Fruit fly (Drosophila melanogaster) whole organism, embryonic: ENCODE measurements around the gene anchor.

Experiments used
- Abd-B ChIP-seq: fragments of 200-800 bp; sonication (Bioruptor generic); optimal IDR thresholded peaks from 2 replicates; lab custom pipeline; 2018; ENCODE audit warnings: missing biosample characterization, mild to moderate bottlenecking, missing genetic modification characterization, moderate library complexity
- Atf3 ChIP-seq: fragments of 200-800 bp; sonication (Bioruptor generic); optimal IDR thresholded peaks from 3 replicates; lab custom pipeline; 2016; ENCODE audit warnings: missing biosample characterization, missing genetic modification characterization
- Bgb ChIP-seq: fragments of 200-800 bp; sonication (Bioruptor generic); IDR thresholded peaks from 2 replicates; pipeline ENCODE4 v1.3.6; 2022; ENCODE audit warnings: missing biosample characterization, missing genetic modification characterization; ENCODE audit not compliant: partially characterized antibody
- C15 ChIP-seq: fragments of 200-800 bp; sonication (Bioruptor generic); IDR thresholded peaks from 3 replicates; pipeline ENCODE4 v1.3.6; 2022; ENCODE audit warnings: missing biosample characterization, missing genetic modification characterization
- CG10209 ChIP-seq: fragments of 200-800 bp; sonication (Bioruptor generic); optimal IDR thresholded peaks from 3 replicates; lab custom pipeline; 2017; ENCODE audit warnings: missing biosample characterization, mild to moderate bottlenecking, missing genetic modification characterization, missing genetic modification reagents
- CG10462 ChIP-seq: fragments of 200-800 bp; sonication (Bioruptor generic); optimal IDR thresholded peaks from 2 replicates; lab custom pipeline; 2016; ENCODE audit warnings: missing biosample characterization, missing genetic modification characterization
- CG10654 ChIP-seq: fragments of 200-800 bp; sonication (Bioruptor generic); optimal IDR thresholded peaks from 2 replicates; lab custom pipeline; 2016; ENCODE audit warnings: missing biosample characterization, missing genetic modification characterization
- CG11247 ChIP-seq: fragments of 200-800 bp; sonication (Bioruptor generic); IDR thresholded peaks from 2 replicates; pipeline ENCODE4 v1.3.6; 2022; ENCODE audit warnings: missing biosample characterization, missing genetic modification characterization
- CG11398 ChIP-seq: fragments of 200-800 bp; sonication (Bioruptor generic); optimal IDR thresholded peaks from 2 replicates; lab custom pipeline; 2016; ENCODE audit warnings: missing biosample characterization, missing genetic modification characterization
- CG12219 ChIP-seq: fragments of 200-800 bp; sonication (Bioruptor generic); optimal IDR thresholded peaks from 3 replicates; lab custom pipeline; 2018; ENCODE audit warnings: missing biosample characterization, mild to moderate bottlenecking, missing genetic modification characterization
- CG12299 ChIP-seq: fragments of 200-800 bp; sonication (Bioruptor generic); optimal IDR thresholded peaks from 2 replicates; lab custom pipeline; 2018; ENCODE audit warnings: missing biosample characterization, mild to moderate bottlenecking, missing genetic modification characterization
- CG14860 ChIP-seq: fragments of 200-800 bp; sonication (Bioruptor generic); IDR thresholded peaks from 3 replicates; pipeline ENCODE4 v1.3.6; 2022; ENCODE audit warnings: missing biosample characterization, missing genetic modification characterization; ENCODE audit not compliant: partially characterized antibody
- CG14965 ChIP-seq: fragments of 200-800 bp; sonication (Bioruptor generic); optimal IDR thresholded peaks from 2 replicates; lab custom pipeline; 2016; ENCODE audit warnings: missing biosample characterization, missing genetic modification characterization, borderline replicate concordance
- CG15601 ChIP-seq: fragments of 200-800 bp; sonication (Bioruptor generic); optimal IDR thresholded peaks from 3 replicates; lab custom pipeline; 2019; ENCODE audit warnings: missing biosample characterization, mild to moderate bottlenecking, missing genetic modification characterization, moderate library complexity
- CG16863 ChIP-seq: fragments of 200-800 bp; sonication (Bioruptor generic); optimal IDR thresholded peaks from 3 replicates; lab custom pipeline; 2016; ENCODE audit warnings: missing biosample characterization, missing genetic modification characterization
- CG18011 ChIP-seq: fragments of 200-800 bp; sonication (Bioruptor generic); optimal IDR thresholded peaks from 2 replicates; lab custom pipeline; 2017; ENCODE audit warnings: missing biosample characterization, missing genetic modification characterization, mild to moderate bottlenecking, moderate library complexity, missing genotype
- CG2199 ChIP-seq: fragments of 200-800 bp; sonication (Bioruptor generic); IDR thresholded peaks from 3 replicates; pipeline ENCODE4 v1.3.6; 2022; ENCODE audit warnings: missing biosample characterization, missing genetic modification characterization
- CG31388 ChIP-seq: fragments of 200-800 bp; sonication (Bioruptor generic); optimal IDR thresholded peaks from 2 replicates; lab custom pipeline; 2016; ENCODE audit warnings: missing biosample characterization, missing genetic modification characterization
- CG3995 ChIP-seq: fragments of 200-800 bp; sonication (Bioruptor generic); optimal IDR thresholded peaks from 3 replicates; lab custom pipeline; 2016; ENCODE audit warnings: missing biosample characterization, missing genetic modification characterization
- CG7357 ChIP-seq: fragments of 200-800 bp; sonication (Bioruptor generic); IDR thresholded peaks from 3 replicates; pipeline ENCODE4 v1.3.6; 2022; ENCODE audit warnings: missing biosample characterization, missing genetic modification characterization
- CG8478 ChIP-seq: fragments of >200 bp; optimal IDR thresholded peaks from 2 replicates; lab custom pipeline; 2018
- CG9215 ChIP-seq: fragments of 200-800 bp; sonication (Bioruptor generic); IDR thresholded peaks from 2 replicates; pipeline ENCODE4 v1.3.6; 2022; ENCODE audit warnings: missing biosample characterization, missing genetic modification characterization
- D ChIP-seq, 2 experiments: fragments of 200-800 bp in 1 of 2; fragments of >200 bp in 1 of 2; sonication (Bioruptor generic) in 1 of 2; optimal IDR thresholded peaks; 2 replicates in 1 of 2; 3 replicates in 1 of 2; lab custom pipeline; 2017; ENCODE audit warnings: mild to moderate bottlenecking in 1 of 2, missing biosample characterization in 1 of 2, missing genetic modification characterization in 1 of 2, missing genetic modification reagents in 1 of 2
- Dek ChIP-seq: fragments of 200-800 bp; sonication (Bioruptor generic); optimal IDR thresholded peaks from 3 replicates; lab custom pipeline; 2019; ENCODE audit warnings: missing biosample characterization, mild to moderate bottlenecking, missing genetic modification characterization, moderate library complexity
- Elba2 ChIP-seq: fragments of 200-800 bp; sonication (Bioruptor generic); optimal IDR thresholded peaks from 3 replicates; lab custom pipeline; 2016; ENCODE audit warnings: missing biosample characterization, missing genetic modification characterization
- HLH4C ChIP-seq: fragments of 200-800 bp; sonication (Bioruptor generic); IDR thresholded peaks from 3 replicates; pipeline ENCODE4 v1.3.6; 2022; ENCODE audit warnings: missing biosample characterization, missing genetic modification characterization; ENCODE audit not compliant: partially characterized antibody
- Hand ChIP-seq: fragments of 200-800 bp; sonication (Bioruptor generic); optimal IDR thresholded peaks from 2 replicates; lab custom pipeline; 2017; ENCODE audit warnings: mild to moderate bottlenecking, missing biosample characterization, missing genetic modification reagents, missing genetic modification characterization
- HmgZ ChIP-seq: fragments of 200-800 bp; sonication (Bioruptor generic); optimal IDR thresholded peaks from 2 replicates; lab custom pipeline; 2018; ENCODE audit warnings: missing biosample characterization, mild to moderate bottlenecking, missing genetic modification characterization
- Hr78 ChIP-seq, 2 experiments: fragments of 200-800 bp in 1 of 2; fragments of >200 bp in 1 of 2; sonication (Bioruptor generic) in 1 of 2; optimal IDR thresholded peaks; 2 replicates each; lab custom pipeline; 2017 to 2019; ENCODE audit warnings: missing biosample characterization in 2 of 2, missing genetic modification characterization in 2 of 2, mild to moderate bottlenecking in 1 of 2, moderate library complexity in 1 of 2
- Med ChIP-seq: fragments of 200-800 bp; sonication (Bioruptor generic); peaks from one replicate; lab custom pipeline; 2016; ENCODE audit warnings: missing biosample characterization, missing genetic modification characterization, mild to moderate bottlenecking, inconsistent platforms, moderate library complexity
- NC2β ChIP-seq: fragments of 200-800 bp; sonication (Bioruptor generic); optimal IDR thresholded peaks from 2 replicates; lab custom pipeline; 2016; ENCODE audit warnings: missing biosample characterization, missing genetic modification characterization
- Ravus ChIP-seq: fragments of 200-800 bp; sonication (Bioruptor generic); IDR thresholded peaks from 2 replicates; pipeline ENCODE4 v1.3.6; 2022; ENCODE audit warnings: missing biosample characterization, missing genetic modification characterization
- YL-1 ChIP-seq: fragments of 200-800 bp; sonication (Bioruptor generic); optimal IDR thresholded peaks from 3 replicates; lab custom pipeline; 2017; ENCODE audit warnings: missing biosample characterization, mild to moderate bottlenecking, missing genetic modification characterization
- ash1 ChIP-seq: fragments of 200-800 bp; sonication (Bioruptor generic); optimal IDR thresholded peaks from 2 replicates; lab custom pipeline; 2018; ENCODE audit warnings: missing biosample characterization, mild to moderate bottlenecking, missing genetic modification characterization
- cas ChIP-seq: fragments of 200-800 bp; sonication (Bioruptor generic); IDR thresholded peaks from 2 replicates; pipeline ENCODE4 v1.3.6; 2022; ENCODE audit warnings: missing biosample characterization, missing genetic modification characterization
- chn ChIP-seq: fragments of 200-800 bp; sonication (Bioruptor generic); optimal IDR thresholded peaks from 2 replicates; lab custom pipeline; 2016; ENCODE audit warnings: missing biosample characterization, missing genetic modification characterization
- crol ChIP-seq: fragments of 200-800 bp; sonication (Bioruptor generic); IDR thresholded peaks from 2 replicates; pipeline ENCODE4 v1.3.6; 2022; ENCODE audit warnings: missing biosample characterization, missing genetic modification characterization
- exex ChIP-seq: fragments of 200-800 bp; sonication (Bioruptor generic); optimal IDR thresholded peaks from 4 replicates; lab custom pipeline; 2018; ENCODE audit warnings: missing biosample characterization, mild to moderate bottlenecking, missing genetic modification characterization, moderate library complexity
- fu2 ChIP-seq: fragments of 200-800 bp; sonication (Bioruptor generic); optimal IDR thresholded peaks from 2 replicates; lab custom pipeline; 2016; ENCODE audit warnings: missing biosample characterization, missing genetic modification characterization
- gfzf ChIP-seq: fragments of 200-800 bp; sonication (Bioruptor generic); optimal IDR thresholded peaks from 2 replicates; lab custom pipeline; 2016; ENCODE audit warnings: missing biosample characterization, mild to moderate bottlenecking, missing genetic modification characterization, moderate library complexity
- gt ChIP-seq: fragments of 200-800 bp; sonication (Bioruptor generic); IDR thresholded peaks from 2 replicates; pipeline ENCODE4 v1.3.6; 2022; ENCODE audit warnings: missing biosample characterization, missing genetic modification characterization
- klu ChIP-seq: fragments of 200-800 bp; sonication (Bioruptor generic); IDR thresholded peaks from 2 replicates; pipeline ENCODE4 v1.3.6; 2022; ENCODE audit warnings: missing biosample characterization, missing genetic modification characterization
- odd ChIP-seq: fragments of 200-800 bp; sonication (Bioruptor generic); optimal IDR thresholded peaks from 2 replicates; lab custom pipeline; 2017; ENCODE audit warnings: missing biosample characterization, mild to moderate bottlenecking, missing genetic modification characterization
- pfk ChIP-seq: fragments of 200-800 bp; sonication (Bioruptor generic); optimal IDR thresholded peaks from 2 replicates; lab custom pipeline; 2018; ENCODE audit warnings: missing biosample characterization, mild to moderate bottlenecking, missing genetic modification characterization, moderate library complexity
- pnt ChIP-seq: fragments of 200-800 bp; sonication (Bioruptor generic); optimal IDR thresholded peaks from 3 replicates; lab custom pipeline; 2016; ENCODE audit warnings: missing biosample characterization, missing genetic modification characterization
- pzg ChIP-seq: fragments of 200-800 bp; sonication (Bioruptor generic); optimal IDR thresholded peaks from 3 replicates; lab custom pipeline; 2018; ENCODE audit warnings: missing biosample characterization, mild to moderate bottlenecking, missing genetic modification characterization, moderate library complexity
- sr ChIP-seq: fragments of 200-800 bp; sonication (Bioruptor generic); IDR thresholded peaks from 3 replicates; pipeline ENCODE4 v1.3.6; 2022; ENCODE audit warnings: missing biosample characterization, missing genetic modification characterization
- zf30C ChIP-seq: fragments of 200-800 bp; sonication (Bioruptor generic); optimal IDR thresholded peaks from 3 replicates; lab custom pipeline; 2018; ENCODE audit warnings: missing biosample characterization, mild to moderate bottlenecking, missing genetic modification characterization
- zfh2 ChIP-seq: fragments of 200-800 bp; sonication (Bioruptor generic); optimal IDR thresholded peaks from 2 replicates; lab custom pipeline; 2016; ENCODE audit warnings: missing biosample characterization, missing genetic modification characterization

The anchor gene

DNA sequence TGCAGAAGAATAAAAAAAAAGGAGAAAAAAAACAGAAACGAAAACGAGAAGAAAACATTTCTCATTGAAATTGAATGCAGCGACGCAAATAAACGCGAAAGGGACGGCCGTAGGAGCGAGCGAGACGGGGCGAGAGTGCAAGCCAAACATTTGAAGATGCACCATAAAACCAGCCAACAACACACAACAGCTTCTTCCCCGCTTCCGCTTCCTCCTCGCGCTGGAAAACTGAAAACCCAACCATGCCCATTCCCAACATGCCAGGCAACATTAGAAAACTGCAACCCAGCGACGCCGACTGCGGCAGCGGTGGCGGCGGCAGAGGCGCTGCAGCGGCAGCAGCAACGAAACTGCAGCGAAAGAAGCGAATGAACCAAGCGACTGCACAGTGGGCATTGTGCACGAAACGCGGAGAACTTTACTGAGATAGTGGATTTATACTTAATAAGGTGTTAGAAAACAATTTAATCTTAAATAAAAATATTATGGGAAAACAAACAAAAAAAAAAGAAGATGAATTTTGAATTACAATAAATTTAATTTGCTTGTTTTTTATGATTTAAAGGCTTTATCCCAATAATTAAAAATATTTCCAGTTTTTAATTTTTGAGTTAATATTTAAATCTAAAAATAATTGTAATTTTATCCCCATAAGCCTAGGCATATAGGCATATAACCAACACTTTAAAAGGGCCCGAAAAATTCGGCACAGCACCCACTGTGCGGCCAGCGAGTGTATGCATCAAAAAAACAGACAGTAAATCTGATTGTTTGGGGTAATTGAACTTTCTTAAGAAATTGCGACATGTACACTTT, 10.5 kb upstream of the anchor start (continued):
- no peak for TF ChIP-seq ash1 (GFP tag; lab: Kevin White, UChicago)
- TF ChIP-seq chn (GFP tag; lab: Kevin White, UChicago), result peak; percentile 50
- no peak for TF ChIP-seq C15
- TF ChIP-seq Dek (tag; lab: Kevin White, UChicago), result no peak
- no peak for TF ChIP-seq sr (GFP tag; lab: Robert Waterston, UW)
- no peak for TF ChIP-seq CG18011 (GFP tag; lab: Kevin White, UChicago)
- TF ChIP-seq Hand (GFP tag; lab: Kevin White, UChicago), result no peak
- TF ChIP-seq CG15601, result peak; percentile 79
- no peak for TF ChIP-seq CG12219
- TF ChIP-seq CG12299, result no peak
- no peak for TF ChIP-seq CG31388 (GFP tag; lab: Kevin White, UChicago)
- no peak for TF ChIP-seq CG11247 (GFP tag; lab: Robert Waterston, UW)
- TF ChIP-seq cas, result no peak
- TF ChIP-seq CG7357 (GFP tag; lab: Robert Waterston, UW), result 0 out of 3 replicates have a peak, but pooled peaks have one; percentile 49
- TF ChIP-seq CG10209 (GFP tag; lab: Kevin White, UChicago), result peak; percentile 72
- TF ChIP-seq Hr78 (GFP tag; optimal IDR thresholded peaks at IDR 0.05; lab: Kevin White, UChicago), result peak in 1 of 2 experiments; percentile 36
- TF ChIP-seq CG2199, result no peak
- peak; percentile 21 for TF ChIP-seq Med
- TF ChIP-seq odd (GFP tag; lab: Kevin White, UChicago), result peak; percentile 71
- TF ChIP-seq YL-1 (GFP tag; lab: Kevin White, UChicago), result no peak
- no peak for TF ChIP-seq Atf3
- TF ChIP-seq pnt (GFP tag; lab: Kevin White, UChicago), result no peak
- TF ChIP-seq CG14860, result no peak
- TF ChIP-seq HLH4C (GFP tag; lab: Robert Waterston, UW), result no peak
- TF ChIP-seq NC2β (GFP tag; lab: Kevin White, UChicago), result no peak
- TF ChIP-seq Abd-B (GFP tag; lab: Kevin White, UChicago), result peak; percentile 61
- no peak for TF ChIP-seq CG11398 (GFP tag; lab: Kevin White, UChicago)
- TF ChIP-seq zfh2, result no peak
- no peak for TF ChIP-seq pfk (GFP tag; lab: Kevin White, UChicago)
- no peak for TF ChIP-seq CG8478
- TF ChIP-seq CG10462 (GFP tag; lab: Kevin White, UChicago), result peak; percentile 65
- TF ChIP-seq fu2 (GFP tag; lab: Kevin White, UChicago), result no peak
- TF ChIP-seq CG10654, result peak; percentile 66
- TF ChIP-seq crol (GFP tag; lab: Robert Waterston, UW), result peak; percentile 52; the same call in 1 of the 2 replicates
- no peak for TF ChIP-seq gt (GFP tag; lab: Robert Waterston, UW)
- TF ChIP-seq CG16863 (GFP tag; lab: Kevin White, UChicago), result no peak
- no peak for TF ChIP-seq gfzf
- TF ChIP-seq CG9215, result no peak
- TF ChIP-seq klu (GFP tag; lab: Robert Waterston, UW), result no peak
- no peak for TF ChIP-seq Elba2 (GFP tag; lab: Kevin White, UChicago)
- no peak for TF ChIP-seq pzg (GFP tag; lab: Kevin White, UChicago)
- no peak for TF ChIP-seq HmgZ (tag; lab: Kevin White, UChicago)
- TF ChIP-seq zf30C, result no peak
- TF ChIP-seq Ravus (GFP tag; lab: Robert Waterston, UW), result no peak
- TF ChIP-seq exex (tag; lab: Kevin White, UChicago), result no peak
- TF ChIP-seq CG3995 (GFP tag; lab: Kevin White, UChicago), result no peak
- TF ChIP-seq D (optimal IDR thresholded peaks at IDR 0.05; lab: Kevin White, UChicago), result no peak
- TF ChIP-seq D (GFP tag; optimal IDR thresholded peaks at IDR 0.05; lab: Kevin White, UChicago), result peak; percentile 83
- TF ChIP-seq CG14965, result no peak
- 0 out of 2 replicates have a peak, but pooled peaks have one; percentile 15 for TF ChIP-seq Bgb
